Worm (Caenorhabditis elegans) whole organism, mixed stage, embryonic: ENCODE data around the gene hmt-1.
A peak's percentile ranks its signal among the peaks of the same experiment; 100 is the strongest.

Source experiments
- M03D4.4 ChIP-seq: sonication (generic microtip); optimal IDR thresholded peaks from 2 replicates; lab custom pipeline; 2017; ENCODE audit warnings: mild to moderate bottlenecking, missing genetic modification characterization, missing compliant biosample characterization
- bed-3 ChIP-seq: fragments of 200-800 bp; sonication (Bioruptor generic); optimal IDR thresholded peaks from 3 replicates; lab custom pipeline; 2018; ENCODE audit warnings: mild to moderate bottlenecking, missing genetic modification characterization, moderate library complexity, missing compliant biosample characterization
- blmp-1 ChIP-seq: fragments of 150-350 bp; optimal IDR thresholded peaks from 2 replicates; lab custom pipeline; 2014; ENCODE audit warnings: missing biosample characterization, missing genetic modification characterization
- ceh-39 ChIP-seq: fragments of 150-350 bp; optimal IDR thresholded peaks from 2 replicates; lab custom pipeline; 2014; ENCODE audit warnings: missing biosample characterization, missing genetic modification characterization
- ceh-43 ChIP-seq: fragments of 200-800 bp; sonication (Bioruptor generic); optimal IDR thresholded peaks from 2 replicates; lab custom pipeline; 2018; ENCODE audit warnings: mild to moderate bottlenecking, missing genetic modification characterization, moderate library complexity, missing compliant biosample characterization
- ceh-83 ChIP-seq: fragments of 200-800 bp; sonication (Bioruptor generic); optimal IDR thresholded peaks from 2 replicates; lab custom pipeline; 2018; ENCODE audit warnings: mild to moderate bottlenecking, missing genetic modification characterization, missing compliant biosample characterization
- ces-1 ChIP-seq: fragments of 150-350 bp; optimal IDR thresholded peaks from 2 replicates; lab custom pipeline; 2014; ENCODE audit warnings: missing biosample characterization, missing genetic modification reagents, missing genetic modification characterization
- cnd-1 ChIP-seq: fragments of 200-800 bp; sonication (Bioruptor generic); optimal IDR thresholded peaks from 2 replicates; lab custom pipeline; 2018; ENCODE audit warnings: mild to moderate bottlenecking, missing genetic modification characterization, missing compliant biosample characterization
- drap-1 ChIP-seq: fragments of 200-800 bp; sonication (Bioruptor generic); optimal IDR thresholded peaks from 3 replicates; lab custom pipeline; 2018; ENCODE audit warnings: mild to moderate bottlenecking, missing genetic modification characterization, missing compliant biosample characterization
- elt-3 ChIP-seq: fragments of 150-350 bp; optimal IDR thresholded peaks from 2 replicates; lab custom pipeline; 2014; ENCODE audit warnings: missing biosample characterization, missing genetic modification characterization
- flh-1 ChIP-seq: fragments of 200-800 bp; sonication (Bioruptor generic); optimal IDR thresholded peaks from 2 replicates; lab custom pipeline; 2018; ENCODE audit warnings: mild to moderate bottlenecking, missing genetic modification characterization, moderate library complexity, missing compliant biosample characterization
- ham-2 ChIP-seq: fragments of 200-800 bp; sonication (Bioruptor generic); optimal IDR thresholded peaks from 2 replicates; lab custom pipeline; 2018; ENCODE audit warnings: mild to moderate bottlenecking, missing genetic modification characterization, missing compliant biosample characterization
- lin-13 ChIP-seq: fragments of 150-350 bp; optimal IDR thresholded peaks from 2 replicates; lab custom pipeline; 2014; ENCODE audit warnings: missing biosample characterization, missing genetic modification characterization
- lin-32 ChIP-seq: fragments of 200-800 bp; sonication (Bioruptor generic); optimal IDR thresholded peaks from 2 replicates; lab custom pipeline; 2018; ENCODE audit warnings: mild to moderate bottlenecking, missing genetic modification characterization, missing compliant biosample characterization
- lsy-2 ChIP-seq: fragments of 150-350 bp; optimal IDR thresholded peaks from 2 replicates; lab custom pipeline; 2014; ENCODE audit warnings: missing biosample characterization, missing genetic modification characterization
- mab-5 ChIP-seq: fragments of 150-350 bp; optimal IDR thresholded peaks from 2 replicates; lab custom pipeline; 2014; ENCODE audit warnings: missing biosample characterization, missing genetic modification characterization
- mls-2 ChIP-seq: sonication (generic microtip); optimal IDR thresholded peaks from 2 replicates; lab custom pipeline; 2016; ENCODE audit warnings: mild to moderate bottlenecking, missing genetic modification characterization, moderate library complexity, missing compliant biosample characterization
- nhr-12 ChIP-seq: fragments of 150-350 bp; optimal IDR thresholded peaks from 2 replicates; lab custom pipeline; 2014; ENCODE audit warnings: missing biosample characterization, missing genetic modification characterization
- nhr-2 ChIP-seq: fragments of 150-350 bp; optimal IDR thresholded peaks from 2 replicates; lab custom pipeline; 2014; ENCODE audit warnings: missing biosample characterization, missing genetic modification characterization
- nhr-237 ChIP-seq: fragments of 150-350 bp; optimal IDR thresholded peaks from 2 replicates; lab custom pipeline; 2014; ENCODE audit warnings: missing biosample characterization, missing genetic modification characterization
- nhr-28 ChIP-seq: fragments of 150-350 bp; optimal IDR thresholded peaks from 2 replicates; lab custom pipeline; 2014; ENCODE audit warnings: missing biosample characterization, missing genetic modification characterization
- nhr-76 ChIP-seq: sonication (generic microtip); optimal IDR thresholded peaks from 2 replicates; lab custom pipeline; 2017; ENCODE audit warnings: missing biosample characterization, missing genetic modification characterization
- pha-4 ChIP-seq: fragments of 150-350 bp; optimal IDR thresholded peaks from 2 replicates; lab custom pipeline; 2018; ENCODE audit warnings: missing biosample characterization, missing genetic modification reagents, missing genetic modification characterization
- sem-2 ChIP-seq: fragments of 200-800 bp; sonication (Bioruptor generic); optimal IDR thresholded peaks from 2 replicates; lab custom pipeline; 2018; ENCODE audit warnings: mild to moderate bottlenecking, missing genetic modification characterization, missing compliant biosample characterization
- snpc-4 ChIP-seq: fragments of 150-350 bp; optimal IDR thresholded peaks from 2 replicates; lab custom pipeline; 2014; ENCODE audit warnings: missing biosample characterization, missing genetic modification characterization
- sptf-1 ChIP-seq: sonication (generic microtip); optimal IDR thresholded peaks from 2 replicates; lab custom pipeline; 2017; ENCODE audit warnings: mild to moderate bottlenecking, missing genetic modification characterization, moderate library complexity, missing compliant biosample characterization
- tbx-8 ChIP-seq: fragments of 200-800 bp; sonication (Bioruptor generic); optimal IDR thresholded peaks from 2 replicates; lab custom pipeline; 2018; ENCODE audit warnings: mild to moderate bottlenecking, missing genetic modification characterization, moderate library complexity, missing compliant biosample characterization
- unc-39 ChIP-seq: fragments of 150-350 bp; optimal IDR thresholded peaks from 2 replicates; lab custom pipeline; 2014; ENCODE audit warnings: missing biosample characterization, missing genetic modification characterization
- unc-62 ChIP-seq: fragments of 150-350 bp; optimal IDR thresholded peaks from 2 replicates; lab custom pipeline; 2014; ENCODE audit warnings: missing biosample characterization, missing genetic modification reagents, missing genetic modification characterization
- zip-8 ChIP-seq: fragments of 150-350 bp; optimal IDR thresholded peaks from 2 replicates; lab custom pipeline; 2014; ENCODE audit warnings: missing biosample characterization, missing genetic modification characterization

Gene hmt-1

ce11 chrIII:11107327-11107726 is 7.6 kb upstream of the hmt-1 start:
- TF ChIP-seq snpc-4 (tag; lab: Kevin White, UChicago) (no peak), sem-2 (GFP tag; lab: Kevin White, UChicago) (no peak), lsy-2 (tag; lab: Kevin White, UChicago) (no peak), sptf-1 (tag; lab: Kevin White, UChicago) (no peak)

ce11 chrIII:11101246-11101645 is 1.5 kb upstream of the hmt-1 start:
- TF ChIP-seq snpc-4 (tag; lab: Kevin White, UChicago), result no peak
- TF ChIP-seq pha-4, result no peak
- no peak for TF ChIP-seq blmp-1
- no peak for TF ChIP-seq cnd-1
- TF ChIP-seq M03D4.4 (tag; lab: Kevin White, UChicago), result no peak
- no peak for TF ChIP-seq lin-32 (GFP tag; lab: Kevin White, UChicago)
- no peak for TF ChIP-seq tbx-8 (GFP tag; lab: Kevin White, UChicago)
- no peak for TF ChIP-seq ces-1 (GFP tag; lab: Kevin White, UChicago)
- TF ChIP-seq mab-5 (tag; lab: Kevin White, UChicago), result no peak
- TF ChIP-seq zip-8 (tag; lab: Kevin White, UChicago), result no peak
- no peak for TF ChIP-seq flh-1 (GFP tag; lab: Kevin White, UChicago)
- TF ChIP-seq ham-2 (GFP tag; lab: Kevin White, UChicago), result no peak
- TF ChIP-seq elt-3 (tag; lab: Kevin White, UChicago), result no peak
- TF ChIP-seq drap-1, result no peak
- no peak for TF ChIP-seq sptf-1 (tag; lab: Kevin White, UChicago)
- TF ChIP-seq unc-39 (tag; lab: Kevin White, UChicago), result no peak
- no peak for TF ChIP-seq nhr-2 (tag; lab: Kevin White, UChicago)
- TF ChIP-seq ceh-39 (tag; lab: Kevin White, UChicago), result no peak
- TF ChIP-seq nhr-12 (tag; lab: Kevin White, UChicago), result no peak
- TF ChIP-seq, all 35 proteins: peak for 0

ce11 chrIII:11095687-11096086 is 4.1 kb downstream of the hmt-1 start:
- no peak for TF ChIP-seq nhr-2 (tag; lab: Kevin White, UChicago)
- TF ChIP-seq ceh-39 (tag; lab: Kevin White, UChicago), result no peak
- no peak for TF ChIP-seq mls-2 (tag; lab: Kevin White, UChicago)
- TF ChIP-seq ces-1 (GFP tag; lab: Kevin White, UChicago), result no peak
- no peak for TF ChIP-seq unc-62 (GFP tag; lab: Kevin White, UChicago)
- no peak for TF ChIP-seq nhr-76 (tag; lab: Kevin White, UChicago)
- no peak for TF ChIP-seq nhr-28
- no peak for TF ChIP-seq M03D4.4 (tag; lab: Kevin White, UChicago)
- no peak for TF ChIP-seq ceh-43
- TF ChIP-seq elt-3 (tag; lab: Kevin White, UChicago), result no peak

ce11 chrIII:11093489-11093888 is 6.3 kb downstream of the hmt-1 start:
- TF ChIP-seq nhr-237 (tag; lab: Kevin White, UChicago), result no peak
- peak; percentile 18 for TF ChIP-seq mls-2 (tag; lab: Kevin White, UChicago)
- TF ChIP-seq cnd-1, result peak; percentile 46
- TF ChIP-seq ceh-39 (tag; lab: Kevin White, UChicago), result no peak
- peak; percentile 56 for TF ChIP-seq sptf-1 (tag; lab: Kevin White, UChicago)
- TF ChIP-seq nhr-76 (tag; lab: Kevin White, UChicago), result no peak

DNA sequence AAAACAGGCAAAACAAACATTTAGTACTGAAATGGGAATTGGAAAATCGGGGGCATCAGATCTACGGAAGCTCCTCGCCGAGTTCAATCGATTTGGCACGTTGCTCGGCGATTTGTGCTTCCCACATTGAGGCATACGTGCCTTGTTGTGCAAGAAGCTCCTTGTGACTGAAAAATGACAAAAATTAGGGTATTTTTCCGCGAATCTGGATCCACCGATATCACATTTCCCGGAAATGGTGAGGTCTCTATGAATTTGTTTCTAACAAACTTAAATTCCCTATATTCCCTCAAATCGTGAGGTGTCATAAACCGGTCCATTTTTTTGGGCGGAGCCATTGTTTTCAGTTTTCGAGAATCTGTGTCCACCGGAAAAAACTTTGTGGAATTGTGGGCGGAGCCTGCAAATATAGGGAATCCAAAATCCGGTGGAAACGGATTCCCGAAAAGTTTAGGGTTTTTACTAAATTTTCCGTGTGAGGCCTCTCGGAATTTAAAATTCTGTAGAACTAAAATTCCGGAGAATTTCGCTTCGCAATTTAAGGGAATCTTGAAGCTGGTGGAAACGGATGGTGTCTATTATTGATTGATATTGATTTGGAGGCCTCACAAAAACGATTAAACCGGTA is 8.0 kb downstream of the hmt-1 start:
- TF ChIP-seq cnd-1, result peak; percentile 43
- peak; percentile 6 for TF ChIP-seq M03D4.4 (tag; lab: Kevin White, UChicago)
- TF ChIP-seq elt-3 (tag; lab: Kevin White, UChicago), result no peak
- TF ChIP-seq unc-62 (GFP tag; lab: Kevin White, UChicago), result no peak
- peak; percentile 34 for TF ChIP-seq bed-3 (GFP tag; lab: Kevin White, UChicago)
- peak; percentile 78 for TF ChIP-seq sptf-1 (tag; lab: Kevin White, UChicago)
- TF ChIP-seq lin-32 (GFP tag; lab: Kevin White, UChicago), result peak; percentile 67
- TF ChIP-seq zip-8 (tag; lab: Kevin White, UChicago), result no peak
- TF ChIP-seq ceh-39 (tag; lab: Kevin White, UChicago), result no peak

DNA sequence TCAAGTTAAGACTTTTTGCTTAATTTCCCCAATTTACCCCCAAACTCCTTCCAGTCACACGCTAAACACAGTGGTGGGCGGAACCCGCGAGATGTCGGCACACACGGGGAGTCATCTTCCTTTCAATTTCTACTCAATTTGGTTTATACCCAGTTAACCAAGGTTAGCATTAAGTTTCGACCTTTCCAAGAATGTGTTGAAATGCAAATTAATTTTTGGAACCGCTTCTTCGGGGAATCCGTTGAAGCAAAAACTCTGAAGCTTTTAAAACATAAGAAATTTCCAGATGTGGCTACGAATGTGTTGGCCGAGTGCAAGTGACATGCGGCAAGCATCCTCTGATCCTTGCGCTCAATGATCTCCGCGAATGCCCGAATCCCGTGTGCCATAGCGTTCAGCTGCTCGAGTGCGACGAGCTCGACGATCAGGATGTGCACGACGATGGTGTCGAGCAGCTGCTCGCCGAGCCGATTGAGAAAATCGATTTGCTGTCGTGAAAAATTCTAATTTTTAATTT is 8.8 kb downstream of the hmt-1 start:
- TF ChIP-seq ceh-39 (tag; lab: Kevin White, UChicago), result no peak
- TF ChIP-seq bed-3 (GFP tag; lab: Kevin White, UChicago), result no peak
- TF ChIP-seq ceh-83, result no peak
- TF ChIP-seq lin-13, result no peak
- no peak for TF ChIP-seq unc-62 (GFP tag; lab: Kevin White, UChicago)
- no peak for TF ChIP-seq flh-1 (GFP tag; lab: Kevin White, UChicago)
- no peak for TF ChIP-seq tbx-8 (GFP tag; lab: Kevin White, UChicago)
- no peak for TF ChIP-seq unc-39 (tag; lab: Kevin White, UChicago)
- TF ChIP-seq nhr-2 (tag; lab: Kevin White, UChicago), result no peak
- no peak for TF ChIP-seq nhr-28
- no peak for TF ChIP-seq ces-1 (GFP tag; lab: Kevin White, UChicago)
- no peak for TF ChIP-seq elt-3 (tag; lab: Kevin White, UChicago)
